Worm (Caenorhabditis elegans) whole organism, late embryonic: ENCODE data around the gene rpl-39.

Source experiments
- C38D4.7 ChIP-seq: fragments of 200-800 bp; sonication (Bioruptor generic); optimal IDR thresholded peaks from 2 replicates; lab custom pipeline; 2018; ENCODE audit warnings: mild to moderate bottlenecking, missing genetic modification characterization, moderate library complexity, missing compliant biosample characterization
- F13H6.1 ChIP-seq: sonication (generic microtip); optimal IDR thresholded peaks from 2 replicates; lab custom pipeline; 2016; ENCODE audit warnings: missing genetic modification characterization, missing compliant biosample characterization
- K02D7.2 ChIP-seq: sonication (generic microtip); optimal IDR thresholded peaks from 2 replicates; lab custom pipeline; 2017; ENCODE audit warnings: mild to moderate bottlenecking, missing genetic modification characterization, missing compliant biosample characterization
- T23F11.4 ChIP-seq: fragments of 200-800 bp; sonication (Bioruptor generic); optimal IDR thresholded peaks from 2 replicates; lab custom pipeline; 2018; ENCODE audit warnings: mild to moderate bottlenecking, missing genetic modification characterization, missing compliant biosample characterization
- gmeb-2 ChIP-seq: sonication (generic microtip); optimal IDR thresholded peaks from 2 replicates; lab custom pipeline; 2016; ENCODE audit warnings: missing genetic modification characterization, inconsistent platforms, missing compliant biosample characterization
- hlh-6 ChIP-seq: sonication (generic microtip); optimal IDR thresholded peaks from 2 replicates; lab custom pipeline; 2016; ENCODE audit warnings: missing genotype, missing genetic modification characterization, missing compliant biosample characterization
- lin-11 ChIP-seq: fragments of 200-800 bp; sonication (Bioruptor generic); optimal IDR thresholded peaks from 2 replicates; lab custom pipeline; 2018; ENCODE audit warnings: mild to moderate bottlenecking, missing genetic modification characterization, missing compliant biosample characterization
- nhr-11 ChIP-seq: fragments of 150-350 bp; optimal IDR thresholded peaks from 2 replicates; lab custom pipeline; 2014; ENCODE audit warnings: missing biosample characterization, missing genetic modification characterization
- odd-2 ChIP-seq: sonication (generic microtip); optimal IDR thresholded peaks from 2 replicates; lab custom pipeline; 2017; ENCODE audit warnings: antibody characterized with exemption, mild to moderate bottlenecking, missing genetic modification characterization, missing compliant biosample characterization
- pha-4 ChIP-seq: fragments of 150-350 bp; optimal IDR thresholded peaks from 2 replicates; lab custom pipeline; 2018; ENCODE audit warnings: missing biosample characterization, missing genetic modification reagents, missing genetic modification characterization
- pqm-1 ChIP-seq: sonication (generic microtip); optimal IDR thresholded peaks from 2 replicates; lab custom pipeline; 2016; ENCODE audit warnings: missing genetic modification characterization, missing compliant biosample characterization
- sox-4 ChIP-seq: sonication (generic microtip); optimal IDR thresholded peaks from 2 replicates; lab custom pipeline; 2017; ENCODE audit warnings: mild to moderate bottlenecking, missing genetic modification characterization, inconsistent platforms, missing compliant biosample characterization
- tbx-2 ChIP-seq: sonication (generic microtip); optimal IDR thresholded peaks from 2 replicates; lab custom pipeline; 2016; ENCODE audit warnings: missing genetic modification characterization, missing compliant biosample characterization

- TF ChIP-seq F13H6.1 = no peak
- TF ChIP-seq sox-4 (tag; lab: Kevin White, UChicago) = no peak
- no peak for TF ChIP-seq gmeb-2 (tag; lab: Kevin White, UChicago)
- no peak for TF ChIP-seq odd-2 (tag; lab: Kevin White, UChicago)
- TF ChIP-seq K02D7.2 (tag; lab: Kevin White, UChicago) = no peak
- TF ChIP-seq nhr-11 (tag; lab: Kevin White, UChicago) = no peak
- TF ChIP-seq C38D4.7 (GFP tag; lab: Kevin White, UChicago) = no peak
- TF ChIP-seq hlh-6 (tag; lab: Kevin White, UChicago) = no peak
- TF ChIP-seq tbx-2 = no peak
- TF ChIP-seq T23F11.4 (GFP tag; lab: Kevin White, UChicago) = no peak
- no peak for TF ChIP-seq lin-11 (tag; lab: Kevin White, UChicago)
- no peak for TF ChIP-seq pha-4 (tag; lab: Kevin White, UChicago)
- TF ChIP-seq pqm-1 (tag; lab: Kevin White, UChicago) = no peak
These were observed 19.9 kb downstream of the rpl-39 start for ce11 chrV:7755991-7756390.
